Worm (Caenorhabditis elegans): ENCODE results near the gene Y69F12A.1.

ce11 chrIII:7497782-7498266, 41.1 kb downstream of the Y69F12A.1 start, which contains the start of gene cgh-1:
- no peak for TF ChIP-seq bed-3 (GFP tag; optimal IDR thresholded peaks at IDR 0.05)
- no peak for TF ChIP-seq elt-1 (tag; optimal IDR thresholded peaks at IDR 0.05; ENCODE audit: borderline replicate concordance, insufficient read depth)
